Fruit fly (Drosophila melanogaster): ENCODE measurements around the gene CG34027.

CG34027 gene

DNA sequence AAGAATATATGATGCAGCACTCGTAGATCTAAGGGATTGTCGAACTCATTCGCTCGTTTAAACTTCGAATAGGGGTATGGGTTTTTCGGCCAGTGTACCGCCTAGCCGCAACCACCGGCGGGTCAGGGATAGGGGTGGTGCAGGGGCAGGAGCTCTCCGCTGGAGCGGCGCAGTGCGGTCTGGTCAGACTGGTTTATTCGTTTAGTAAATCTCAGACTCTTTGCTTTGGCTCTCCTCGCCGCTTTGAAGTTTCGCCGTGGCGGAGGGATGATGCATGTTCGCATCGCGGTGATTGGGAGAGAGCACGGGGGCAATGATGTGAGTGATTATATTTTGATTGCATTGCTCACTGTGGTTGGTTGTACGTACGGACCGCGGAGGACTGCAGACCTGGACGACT is 26.5 kb downstream of the CG34027 start, which contains the start of gene fd96Ca:
Gene fd96Ca, plus strand, starts transcription at position 337 of the 400 bp plus-strand sequence.
- TF ChIP-seq Dll (optimal IDR thresholded peaks at IDR 0.05) (peak; percentile 82), usp (GFP tag; optimal IDR thresholded peaks at IDR 0.05) (no peak)

DNA sequence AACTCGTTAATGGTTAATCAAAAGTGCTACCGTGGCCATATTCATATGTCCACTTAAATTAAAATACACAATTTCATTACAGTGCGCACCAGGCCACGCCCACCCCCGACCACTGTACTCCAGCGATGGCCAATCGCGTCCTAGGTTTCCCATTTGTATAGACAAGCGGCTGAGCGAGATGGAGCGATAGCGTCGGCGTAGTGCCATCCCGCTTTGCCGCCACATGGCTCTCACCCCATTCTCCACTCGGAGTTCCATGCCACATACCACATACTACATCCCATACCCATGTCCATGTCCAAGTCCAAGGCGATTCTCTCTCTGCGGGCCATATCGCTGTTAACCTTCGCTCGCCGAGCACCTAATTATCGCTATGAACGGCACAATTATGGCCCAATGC is 28.4 kb downstream of the CG34027 start:
- no peak for TF ChIP-seq usp (GFP tag; optimal IDR thresholded peaks at IDR 0.05)
- TF ChIP-seq pan (optimal IDR thresholded peaks at IDR 0.05) = no peak
- no peak for TF ChIP-seq psq (optimal IDR thresholded peaks at IDR 0.05)
- TF ChIP-seq CG8478 (optimal IDR thresholded peaks at IDR 0.05) = peak; percentile 54

- no peak for TF ChIP-seq Dll (optimal IDR thresholded peaks at IDR 0.05)
- no peak for TF ChIP-seq CG8478 (optimal IDR thresholded peaks at IDR 0.05)
- no peak for TF ChIP-seq EcR (GFP tag; optimal IDR thresholded peaks at IDR 0.05)
- no peak for TF ChIP-seq psq (optimal IDR thresholded peaks at IDR 0.05)
- no peak for TF ChIP-seq pan (optimal IDR thresholded peaks at IDR 0.05)
- TF ChIP-seq usp (GFP tag; optimal IDR thresholded peaks at IDR 0.05) = no peak
Measured at dm6 chr3R:25078665-25079064, 30.2 kb downstream of the CG34027 start.

dm6 chr3R:25077280-25077820 is 31.5 kb downstream of the CG34027 start:
- TF ChIP-seq usp (GFP tag; optimal IDR thresholded peaks at IDR 0.05) (no peak), EcR (GFP tag; optimal IDR thresholded peaks at IDR 0.05) (no peak), Dll (optimal IDR thresholded peaks at IDR 0.05) (no peak), psq (optimal IDR thresholded peaks at IDR 0.05) (no peak), CG8478 (optimal IDR thresholded peaks at IDR 0.05) (no peak), pan (optimal IDR thresholded peaks at IDR 0.05) (no peak)

dm6 chr3R:25074558-25074964 is 34.3 kb downstream of the CG34027 start, which contains the start of the genes shams and CG11920:
Gene shams (minus strand): TSS chr3R:25074607.
Gene CG11920 (plus strand): TSS chr3R:25074877.
- TF ChIP-seq EcR (GFP tag; optimal IDR thresholded peaks at IDR 0.05) (no peak), psq (optimal IDR thresholded peaks at IDR 0.05) (no peak), usp (GFP tag; optimal IDR thresholded peaks at IDR 0.05) (no peak), pan (optimal IDR thresholded peaks at IDR 0.05) (no peak), Dll (optimal IDR thresholded peaks at IDR 0.05) (no peak), CG8478 (optimal IDR thresholded peaks at IDR 0.05) (no peak)

DNA sequence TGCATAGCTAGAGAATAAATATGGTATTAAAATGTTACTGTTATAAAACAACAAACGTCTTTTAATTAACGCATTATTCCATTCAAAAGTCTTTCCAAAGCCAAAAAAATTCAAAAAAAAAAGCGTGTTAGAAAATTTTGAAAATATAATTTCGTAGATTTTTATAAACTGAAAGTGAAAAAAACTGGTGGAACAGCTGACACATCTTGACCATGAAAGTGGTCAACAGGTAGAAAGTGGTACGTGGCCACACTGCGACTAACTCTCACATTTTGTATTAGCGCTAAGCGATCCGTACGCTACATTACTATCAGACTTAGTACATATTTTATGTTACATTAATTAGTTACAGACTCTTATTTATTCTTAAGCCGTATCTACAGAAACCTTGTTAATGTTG is 38.0 kb downstream of the CG34027 start, which contains the start of gene CG11836:
Gene CG11836, plus strand, starts transcription at position 256 of the 400 bp plus-strand sequence.
- TF ChIP-seq Dll (optimal IDR thresholded peaks at IDR 0.05) = no peak
- no peak for TF ChIP-seq pan (optimal IDR thresholded peaks at IDR 0.05)
- TF ChIP-seq CG8478 (optimal IDR thresholded peaks at IDR 0.05) = no peak
- no peak for TF ChIP-seq usp (GFP tag; optimal IDR thresholded peaks at IDR 0.05)
- no peak for TF ChIP-seq EcR (GFP tag; optimal IDR thresholded peaks at IDR 0.05)
- no peak for TF ChIP-seq psq (optimal IDR thresholded peaks at IDR 0.05)

DNA sequence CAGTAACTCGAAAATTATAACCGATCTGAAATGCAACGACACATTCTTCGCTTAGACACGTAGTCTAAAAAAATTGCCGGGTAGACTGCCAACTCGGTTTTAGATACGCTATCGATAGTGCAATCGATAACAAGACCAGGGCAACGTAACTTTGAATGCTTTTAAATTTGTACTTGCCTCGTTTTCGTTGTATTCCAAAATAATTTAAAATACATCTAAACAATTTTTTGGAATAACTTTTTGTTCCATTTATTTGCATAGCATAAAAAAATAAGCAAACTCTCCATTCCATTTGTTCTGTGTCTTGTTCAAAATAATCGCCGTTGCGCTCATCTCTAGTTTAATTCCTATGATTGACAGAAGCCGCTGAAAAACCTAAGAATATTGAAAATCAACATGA is 39.3 kb downstream of the CG34027 start, which contains the start of the genes Stt3B and CG11839:
Gene Stt3B, minus strand, starts transcription at position 69 of the 400 bp plus-strand sequence.
Gene CG11839, plus strand, starts transcription at position 359 of the 400 bp plus-strand sequence.
- no peak for TF ChIP-seq usp (GFP tag; optimal IDR thresholded peaks at IDR 0.05)
- no peak for TF ChIP-seq Dll (optimal IDR thresholded peaks at IDR 0.05)
- TF ChIP-seq EcR (GFP tag; optimal IDR thresholded peaks at IDR 0.05) = no peak
- no peak for TF ChIP-seq pan (optimal IDR thresholded peaks at IDR 0.05)
- TF ChIP-seq CG8478 (optimal IDR thresholded peaks at IDR 0.05) = no peak
- no peak for TF ChIP-seq psq (optimal IDR thresholded peaks at IDR 0.05)

- no peak for TF ChIP-seq EcR (GFP tag; optimal IDR thresholded peaks at IDR 0.05)
- no peak for TF ChIP-seq Dll (optimal IDR thresholded peaks at IDR 0.05)
- TF ChIP-seq CG8478 (optimal IDR thresholded peaks at IDR 0.05) = no peak
- no peak for TF ChIP-seq pan (optimal IDR thresholded peaks at IDR 0.05)
- TF ChIP-seq usp (GFP tag; optimal IDR thresholded peaks at IDR 0.05) = no peak
- TF ChIP-seq psq (optimal IDR thresholded peaks at IDR 0.05) = no peak
Measured at dm6 chr3R:25066856-25067255, 42.0 kb downstream of the CG34027 start.

- TF ChIP-seq psq (optimal IDR thresholded peaks at IDR 0.05) (no peak), usp (GFP tag; optimal IDR thresholded peaks at IDR 0.05) (no peak), Dll (optimal IDR thresholded peaks at IDR 0.05) (no peak), CG8478 (optimal IDR thresholded peaks at IDR 0.05) (no peak), pan (optimal IDR thresholded peaks at IDR 0.05) (no peak), EcR (GFP tag; optimal IDR thresholded peaks at IDR 0.05) (no peak)
Measured at dm6 chr3R:25064907-25065841, 43.7 kb downstream of the CG34027 start, which contains the start of the genes veli and PQBP1. Gene veli (minus strand): TSS chr3R:25065591. Gene PQBP1 (plus strand): TSS chr3R:25065791.

DNA sequence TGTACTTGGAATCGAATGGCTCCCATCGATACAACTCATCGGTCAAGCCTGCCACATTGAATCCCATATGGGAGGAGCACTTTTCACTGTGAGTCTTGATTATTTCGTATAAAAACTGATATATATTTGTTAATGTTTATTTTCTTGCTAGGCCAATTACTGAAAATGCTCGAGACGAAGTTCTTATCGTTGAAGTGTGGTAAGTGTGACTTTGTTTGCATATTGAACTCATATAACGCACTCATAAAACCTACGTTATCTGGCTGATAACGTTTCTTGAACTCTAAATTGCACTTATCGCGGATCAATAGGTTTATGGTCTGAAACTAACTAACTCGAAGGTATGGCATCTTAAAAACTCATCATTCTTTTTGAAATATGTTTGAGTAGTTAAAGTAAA is 48.4 kb downstream of the CG34027 start:
- no peak for TF ChIP-seq Dll (optimal IDR thresholded peaks at IDR 0.05)
- no peak for TF ChIP-seq CG8478 (optimal IDR thresholded peaks at IDR 0.05)
- TF ChIP-seq EcR (GFP tag; optimal IDR thresholded peaks at IDR 0.05) = no peak
- TF ChIP-seq usp (GFP tag; optimal IDR thresholded peaks at IDR 0.05) = no peak
- no peak for TF ChIP-seq psq (optimal IDR thresholded peaks at IDR 0.05)

dm6 chr3R:25056488-25057157 is 52.2 kb downstream of the CG34027 start:
- no peak for TF ChIP-seq pan (optimal IDR thresholded peaks at IDR 0.05)
- no peak for TF ChIP-seq EcR (GFP tag; optimal IDR thresholded peaks at IDR 0.05)
- no peak for TF ChIP-seq Dll (optimal IDR thresholded peaks at IDR 0.05)
- TF ChIP-seq psq (optimal IDR thresholded peaks at IDR 0.05) = no peak
- no peak for TF ChIP-seq CG8478 (optimal IDR thresholded peaks at IDR 0.05)
